Worm (Caenorhabditis elegans): Measurements from ENCODE around the gene B0024.3.

B0024.3 gene

ce11 chrV:10287260-10287659 is at the start of gene B0024.3:
B0024.3 (plus strand) TSS chrV:10287560.
- TF ChIP-seq ceh-36 (tag; optimal IDR thresholded peaks at IDR 0.05): no peak

DNA sequence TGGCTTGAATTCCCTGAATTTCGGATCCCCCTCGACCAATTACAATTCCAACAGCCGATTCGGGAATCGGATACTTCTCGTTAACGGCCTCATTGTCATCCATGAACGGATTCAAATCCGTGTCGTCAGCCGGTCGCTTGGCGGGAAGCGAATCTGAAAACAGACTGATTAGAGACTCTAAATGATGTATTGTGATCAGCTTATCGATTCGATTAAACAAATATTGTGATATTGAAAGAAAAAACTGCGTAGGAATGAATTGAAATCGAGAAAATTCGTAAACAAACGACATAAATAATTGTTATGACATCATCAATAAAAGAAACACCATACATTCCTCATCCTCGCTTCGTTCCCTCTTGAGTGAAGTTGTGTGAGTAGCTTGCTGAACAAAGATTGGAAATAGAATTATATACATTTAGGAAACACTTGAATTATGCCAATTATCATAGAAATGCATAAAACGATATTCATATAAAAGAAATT is 49.4 kb upstream of the B0024.3 start:
- TF ChIP-seq F13C5.2 (tag; optimal IDR thresholded peaks at IDR 0.05) (no peak), aly-1 (tag; optimal IDR thresholded peaks at IDR 0.05) (no peak), pes-1 (GFP tag; IDR thresholded peaks at IDR 0.05) (no peak), tbx-11 (GFP tag; IDR thresholded peaks at IDR 0.05) (no peak), ets-7 (tag; optimal IDR thresholded peaks at IDR 0.05) (no peak), hnd-1 (tag; optimal IDR thresholded peaks at IDR 0.05) (no peak), sea-1 (GFP tag; conservative IDR thresholded peaks at IDR 0.05) (no peak), ama-1 (optimal IDR thresholded peaks at IDR 0.05) (no peak), B0310.2 (tag; optimal IDR thresholded peaks at IDR 0.05) (no peak), tra-4 (tag; optimal IDR thresholded peaks at IDR 0.05) (no peak), tbx-37 (GFP tag; conservative IDR thresholded peaks at IDR 0.05) (no peak), ceh-36 (tag; optimal IDR thresholded peaks at IDR 0.05) (no peak)

DNA sequence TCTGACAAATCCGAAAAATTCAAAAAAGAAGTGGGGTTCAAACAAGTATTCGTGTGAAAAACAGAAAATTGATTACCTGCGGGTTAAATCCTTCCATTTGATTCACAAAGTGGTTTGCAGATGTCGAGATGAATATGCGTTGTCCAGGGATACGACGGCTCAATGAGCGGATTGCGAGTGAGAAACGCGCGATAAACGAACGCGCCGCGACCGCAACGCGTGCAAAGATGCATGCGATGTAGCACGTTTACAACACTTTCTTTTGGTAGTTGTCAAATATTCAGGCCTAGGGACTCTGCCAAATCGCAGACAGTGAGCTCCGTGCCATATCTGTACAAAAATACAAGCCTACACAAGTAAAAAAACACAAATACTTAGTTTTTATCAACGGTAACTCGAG is 48.7 kb upstream of the B0024.3 start, which contains the start of gene fubl-1:
fubl-1 (minus strand) TSS at position 202 of the 400 bp plus-strand sequence.
- TF ChIP-seq hmg-4 (GFP tag; optimal IDR thresholded peaks at IDR 0.05): peak; percentile 37
- no peak for TF ChIP-seq scrt-1 (GFP tag; IDR thresholded peaks at IDR 0.05)

DNA sequence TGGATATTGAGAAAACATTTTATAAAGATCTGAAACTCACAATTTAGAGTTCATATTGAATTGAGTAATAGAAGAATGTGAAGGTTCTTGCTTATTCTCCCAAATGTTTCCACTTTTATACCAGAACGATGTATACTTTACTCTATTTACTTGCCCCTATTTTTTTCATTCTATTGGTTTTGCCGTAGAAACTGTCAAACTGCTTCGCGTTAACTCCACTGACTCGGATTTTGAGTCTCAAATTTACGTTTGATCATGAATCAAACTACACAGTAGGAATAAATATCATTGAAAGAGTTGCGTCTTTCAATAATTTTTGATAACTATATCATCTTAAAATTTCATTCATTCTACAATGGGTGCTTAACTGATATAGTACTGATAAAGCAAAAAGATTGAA is 47.5 kb upstream of the B0024.3 start, which contains the start of gene fipr-8:
fipr-8 (minus strand) TSS at position 101 of the 400 bp plus-strand sequence.
- no peak for TF ChIP-seq F13C5.2 (tag; optimal IDR thresholded peaks at IDR 0.05)
- no peak for TF ChIP-seq scrt-1 (GFP tag; IDR thresholded peaks at IDR 0.05)
- no peak for TF ChIP-seq tra-4 (tag; optimal IDR thresholded peaks at IDR 0.05)
- TF ChIP-seq tbx-37 (GFP tag; conservative IDR thresholded peaks at IDR 0.05): no peak
- no peak for TF ChIP-seq ets-7 (tag; optimal IDR thresholded peaks at IDR 0.05)
- TF ChIP-seq hnd-1 (tag; optimal IDR thresholded peaks at IDR 0.05): no peak
- no peak for TF ChIP-seq tbx-11 (GFP tag; IDR thresholded peaks at IDR 0.05)
- no peak for TF ChIP-seq flt-1 (GFP tag; IDR thresholded peaks at IDR 0.05)
- no peak for TF ChIP-seq pes-1 (GFP tag; IDR thresholded peaks at IDR 0.05)
- no peak for TF ChIP-seq hmbx-1 (tag; optimal IDR thresholded peaks at IDR 0.05)
- TF ChIP-seq hmg-4 (GFP tag; optimal IDR thresholded peaks at IDR 0.05): no peak
- TF ChIP-seq B0310.2 (tag; optimal IDR thresholded peaks at IDR 0.05): no peak
- no peak for TF ChIP-seq ama-1 (optimal IDR thresholded peaks at IDR 0.05)
- TF ChIP-seq sea-1 (GFP tag; conservative IDR thresholded peaks at IDR 0.05): no peak
- no peak for TF ChIP-seq ceh-13 (GFP tag; optimal IDR thresholded peaks at IDR 0.05)
- no peak for TF ChIP-seq ceh-36 (tag; optimal IDR thresholded peaks at IDR 0.05)

DNA sequence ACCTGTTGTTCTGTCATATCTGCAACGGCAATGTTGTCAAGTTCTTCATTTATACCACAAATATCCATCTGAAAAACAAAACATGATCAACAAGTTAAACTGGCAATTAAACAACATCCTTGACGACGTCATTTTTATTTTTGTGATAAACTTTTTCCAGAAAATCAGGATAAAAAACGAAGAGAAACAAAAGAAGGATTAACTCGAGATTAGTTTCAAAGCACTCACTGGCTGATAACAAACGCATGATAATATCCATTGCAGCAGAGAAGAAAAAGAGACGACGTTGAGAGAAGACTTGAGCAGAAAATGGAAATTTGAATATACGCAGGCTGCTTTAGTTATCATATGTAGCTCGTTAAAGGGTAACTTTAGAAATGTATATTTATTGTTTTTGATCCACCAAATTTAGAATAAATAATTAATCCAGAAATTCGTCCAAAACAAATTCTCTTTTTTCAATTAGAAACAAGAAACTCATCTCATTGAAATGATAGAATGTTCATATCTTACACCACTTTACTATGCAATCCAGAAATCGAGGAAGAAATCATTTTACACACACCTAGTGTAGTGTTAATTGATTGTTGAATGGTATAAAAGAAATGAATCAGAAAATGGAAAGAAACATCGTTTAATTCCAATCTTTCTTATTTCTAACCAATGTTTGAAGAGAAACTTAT is 46.1 kb upstream of the B0024.3 start, which contains the start of the genes C12D8.21 and col-148:
C12D8.21 (minus strand) TSS at position 68 of the 683 bp plus-strand sequence.
col-148 (plus strand) TSS at position 633 of the 683 bp plus-strand sequence.
- TF ChIP-seq tbx-37 (GFP tag; conservative IDR thresholded peaks at IDR 0.05) (no peak), ama-1 (optimal IDR thresholded peaks at IDR 0.05) (no peak), ets-7 (tag; optimal IDR thresholded peaks at IDR 0.05) (no peak), pes-1 (GFP tag; IDR thresholded peaks at IDR 0.05) (no peak), aly-1 (tag; optimal IDR thresholded peaks at IDR 0.05) (no peak), F13C5.2 (tag; optimal IDR thresholded peaks at IDR 0.05) (no peak), scrt-1 (GFP tag; IDR thresholded peaks at IDR 0.05) (no peak), hmbx-1 (tag; optimal IDR thresholded peaks at IDR 0.05) (no peak), hmg-4 (GFP tag; optimal IDR thresholded peaks at IDR 0.05) (no peak), tra-4 (tag; optimal IDR thresholded peaks at IDR 0.05) (no peak), sea-1 (GFP tag; conservative IDR thresholded peaks at IDR 0.05) (no peak), tbx-11 (GFP tag; IDR thresholded peaks at IDR 0.05) (no peak), B0310.2 (tag; optimal IDR thresholded peaks at IDR 0.05) (no peak), ceh-36 (tag; optimal IDR thresholded peaks at IDR 0.05) (no peak), hnd-1 (tag; optimal IDR thresholded peaks at IDR 0.05) (no peak), ceh-13 (GFP tag; optimal IDR thresholded peaks at IDR 0.05) (no peak)

DNA sequence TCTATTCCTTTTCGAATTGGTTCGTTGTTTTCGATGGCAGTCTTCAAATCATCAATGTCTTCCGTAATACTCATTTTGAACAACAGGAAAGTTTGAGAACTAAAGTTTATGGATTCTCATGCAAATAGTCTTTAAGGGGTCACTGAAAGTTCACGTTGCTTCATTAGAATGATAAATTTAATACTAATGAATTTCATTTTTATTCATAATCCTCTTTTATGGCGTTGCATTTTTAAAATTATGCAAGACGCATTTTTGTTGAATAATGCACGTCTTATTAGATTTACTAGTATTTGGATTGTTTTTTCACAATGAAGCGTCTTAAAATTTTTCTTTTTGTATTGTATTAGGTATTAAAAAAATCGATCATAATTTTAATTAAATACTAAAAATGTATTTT is 44.3 kb upstream of the B0024.3 start, which contains the start of gene C12D8.9:
C12D8.9 (minus strand) TSS at position 101 of the 400 bp plus-strand sequence.
- TF ChIP-seq ceh-13 (GFP tag; optimal IDR thresholded peaks at IDR 0.05): no peak
- no peak for TF ChIP-seq tra-4 (tag; optimal IDR thresholded peaks at IDR 0.05)
- TF ChIP-seq sea-1 (GFP tag; conservative IDR thresholded peaks at IDR 0.05): no peak
- TF ChIP-seq ceh-36 (tag; optimal IDR thresholded peaks at IDR 0.05): no peak
- no peak for TF ChIP-seq ama-1 (optimal IDR thresholded peaks at IDR 0.05)

DNA sequence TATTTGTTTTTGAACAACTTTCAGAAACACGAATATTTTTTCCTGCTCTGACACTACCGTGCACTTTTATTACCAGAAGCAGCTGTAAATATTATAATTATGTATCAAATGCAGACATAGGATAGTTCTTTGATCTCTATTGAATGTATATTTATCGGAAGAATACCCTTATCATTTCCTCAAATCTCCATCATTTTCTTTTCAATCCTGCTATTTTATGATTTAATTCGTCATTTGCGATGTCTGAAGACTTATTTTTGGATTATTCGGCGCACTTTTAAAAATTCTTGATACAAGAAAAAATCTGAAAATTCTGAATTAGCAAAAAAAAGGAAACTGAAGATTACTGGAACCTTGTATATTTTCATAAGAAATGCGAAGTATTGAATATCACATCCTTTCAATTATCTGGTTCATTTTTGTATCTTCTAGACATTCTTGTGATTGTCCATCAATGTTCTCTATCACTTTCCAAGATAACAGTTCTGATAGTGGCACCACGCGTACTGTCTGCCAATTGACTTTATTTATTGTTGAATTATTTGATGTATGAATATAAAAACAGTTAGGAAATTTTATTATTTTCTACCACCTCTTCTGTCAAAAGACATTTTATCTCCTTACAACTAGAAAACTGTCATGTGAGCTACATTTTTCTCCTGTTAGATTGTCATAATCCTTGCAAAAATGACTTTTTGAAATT is 43.2 kb upstream of the B0024.3 start:
- no peak for TF ChIP-seq B0310.2 (tag; optimal IDR thresholded peaks at IDR 0.05)
- TF ChIP-seq hmg-4 (GFP tag; optimal IDR thresholded peaks at IDR 0.05): no peak
- TF ChIP-seq aly-1 (tag; optimal IDR thresholded peaks at IDR 0.05): no peak
- no peak for TF ChIP-seq tbx-11 (GFP tag; IDR thresholded peaks at IDR 0.05)
- TF ChIP-seq sea-1 (GFP tag; conservative IDR thresholded peaks at IDR 0.05): no peak
- TF ChIP-seq tra-4 (tag; optimal IDR thresholded peaks at IDR 0.05): no peak
- TF ChIP-seq ceh-13 (GFP tag; optimal IDR thresholded peaks at IDR 0.05): no peak
- no peak for TF ChIP-seq scrt-1 (GFP tag; IDR thresholded peaks at IDR 0.05)
- TF ChIP-seq hmbx-1 (tag; optimal IDR thresholded peaks at IDR 0.05): no peak
- no peak for TF ChIP-seq pes-1 (GFP tag; IDR thresholded peaks at IDR 0.05)
- TF ChIP-seq tbx-37 (GFP tag; conservative IDR thresholded peaks at IDR 0.05): no peak
- TF ChIP-seq ets-7 (tag; optimal IDR thresholded peaks at IDR 0.05): no peak
- TF ChIP-seq flt-1 (GFP tag; IDR thresholded peaks at IDR 0.05): no peak
- no peak for TF ChIP-seq F13C5.2 (tag; optimal IDR thresholded peaks at IDR 0.05)
